Fruit fly (Drosophila melanogaster): Measurements from ENCODE around the gene bur.

Gene bur

dm6 chr2L:21163311-21163842 is 16.1 kb downstream of the bur start, which contains the start of gene Noc2 (continued):
- TF ChIP-seq CG14014 (GFP tag; IDR thresholded peaks at IDR 0.05) (peak; percentile 58), CG12391 (tag; optimal IDR thresholded peaks at IDR 0.05) (peak; percentile 60), sens (GFP tag) (peak; percentile 39), pnt (GFP tag; optimal IDR thresholded peaks at IDR 0.05) (peak; percentile 21), CG7963 (GFP tag; IDR thresholded peaks at IDR 0.05; ENCODE audit: partially characterized antibody) (peak; percentile 14; the same call in 1 of the 3 replicates)

- peak; percentile 27 for TF ChIP-seq CG4617 (GFP tag; optimal IDR thresholded peaks at IDR 0.05; ENCODE audit: borderline replicate concordance)
- 0 out of 3 replicates have a peak, but pooled peaks have one; percentile 35 for TF ChIP-seq CG6791 (GFP tag; IDR thresholded peaks at IDR 0.05; ENCODE audit: partially characterized antibody)
- TF ChIP-seq CG9932 (GFP tag; IDR thresholded peaks at IDR 0.05): peak; percentile 51
- TF ChIP-seq Rfx (GFP tag; IDR thresholded peaks at IDR 0.05): peak; percentile 39
- TF ChIP-seq gt (GFP tag; IDR thresholded peaks at IDR 0.05): no peak
- 0 out of 2 replicates have a peak, but pooled peaks have one; percentile 38 for TF ChIP-seq E2f2 (GFP tag; IDR thresholded peaks at IDR 0.05)
- no peak for TF ChIP-seq tup (GFP tag; optimal IDR thresholded peaks at IDR 0.05)
- peak; percentile 58 for TF ChIP-seq Sry-δ (GFP tag; optimal IDR thresholded peaks at IDR 0.05)
- peak; percentile 36; the same call in 1 of the 2 replicates for TF ChIP-seq CG11247 (GFP tag; IDR thresholded peaks at IDR 0.05)
- 0 out of 3 replicates have a peak, but pooled peaks have one; percentile 19 for TF ChIP-seq vnd (GFP tag; IDR thresholded peaks at IDR 0.05; ENCODE audit: partially characterized antibody)
- TF ChIP-seq CG6272 (GFP tag; IDR thresholded peaks at IDR 0.05): peak; percentile 46; the same call in 1 of the 2 replicates
- no peak for TF ChIP-seq ssp (GFP tag; IDR thresholded peaks at IDR 0.05)
- peak; percentile 67 for TF ChIP-seq Dll (GFP tag; IDR thresholded peaks at IDR 0.05; ENCODE audit: partially characterized antibody)
- no peak for TF ChIP-seq CG31365 (tag; optimal IDR thresholded peaks at IDR 0.05)
- no peak for TF ChIP-seq rib (GFP tag; IDR thresholded peaks at IDR 0.05)
- TF ChIP-seq Jarid2 (GFP tag; optimal IDR thresholded peaks at IDR 0.05): no peak
- peak; percentile 87 for TF ChIP-seq MESR4 (GFP tag; optimal IDR thresholded peaks at IDR 0.05)
- TF ChIP-seq Max (GFP tag; optimal IDR thresholded peaks at IDR 0.05): no peak
- 0 out of 2 replicates have a peak, but pooled peaks have one; percentile 4 for TF ChIP-seq HLH3B (GFP tag; IDR thresholded peaks at IDR 0.05)
- TF ChIP-seq ken (GFP tag; IDR thresholded peaks at IDR 0.05): 0 out of 3 replicates have a peak, but pooled peaks have one; percentile 40
- peak; percentile 43; the same call in 1 of the 3 replicates for TF ChIP-seq CG34224 (GFP tag; IDR thresholded peaks at IDR 0.05; ENCODE audit: partially characterized antibody)
- peak; percentile 51; the same call in 2 of the 4 replicates for TF ChIP-seq Gug (GFP tag; IDR thresholded peaks at IDR 0.05)
- no peak for TF ChIP-seq Atf3 (GFP tag; optimal IDR thresholded peaks at IDR 0.05)
- TF ChIP-seq CG9215 (GFP tag; IDR thresholded peaks at IDR 0.05): no peak; the same call in 1 of the 2 replicates
- TF ChIP-seq vvl (GFP tag; IDR thresholded peaks at IDR 0.05): 0 out of 2 replicates have a peak, but pooled peaks have one; percentile 7
- TF ChIP-seq Rx (GFP tag; IDR thresholded peaks at IDR 0.05): no peak
- TF ChIP-seq CG9817 (tag; optimal IDR thresholded peaks at IDR 0.05): no peak
- no peak for TF ChIP-seq CG8281 (tag; optimal IDR thresholded peaks at IDR 0.05)
- peak; percentile 57 for TF ChIP-seq hbn (GFP tag; IDR thresholded peaks at IDR 0.05; ENCODE audit: partially characterized antibody)
- peak; percentile 54 for TF ChIP-seq slbo (GFP tag; IDR thresholded peaks at IDR 0.05)
- peak; percentile 54 for TF ChIP-seq sna (GFP tag; IDR thresholded peaks at IDR 0.05; ENCODE audit: partially characterized antibody)
- 0 out of 3 replicates have a peak, but pooled peaks have one; percentile 24 for TF ChIP-seq ci (GFP tag; IDR thresholded peaks at IDR 0.05)
- no peak for TF ChIP-seq CG31224 (GFP tag; IDR thresholded peaks at IDR 0.05)
- TF ChIP-seq CG12659 (GFP tag; optimal IDR thresholded peaks at IDR 0.05): peak; percentile 17
- TF ChIP-seq da (GFP tag; optimal IDR thresholded peaks at IDR 0.05): no peak
- no peak for TF ChIP-seq eve (GFP tag; optimal IDR thresholded peaks at IDR 0.05)
- peak; percentile 62 for TF ChIP-seq amos (GFP tag; IDR thresholded peaks at IDR 0.05; ENCODE audit: partially characterized antibody)
- no peak for TF ChIP-seq Atf-2 (GFP tag; optimal IDR thresholded peaks at IDR 0.05)
- peak; percentile 12 for TF ChIP-seq pzg (GFP tag; optimal IDR thresholded peaks at IDR 0.05)
- TF ChIP-seq aop (GFP tag; IDR thresholded peaks at IDR 0.05): no peak
- peak; percentile 33; the same call in 2 of the 3 replicates for TF ChIP-seq knrl (GFP tag; IDR thresholded peaks at IDR 0.05; ENCODE audit: partially characterized antibody)
- TF ChIP-seq chinmo (GFP tag; IDR thresholded peaks at IDR 0.05; ENCODE audit: partially characterized antibody): peak; percentile 76; the same call in 1 of the 4 replicates
These were observed 16.6 kb downstream of the bur start, which contains the start of gene Nbr for dm6 chr2L:21162875-21163274. TSS of gene Nbr (minus strand) at chr2L:21163083.

Measured in whole organism, embryonic.